Fruit fly (Drosophila melanogaster) whole organism, embryonic: ENCODE results near the gene chif.
A peak's percentile ranks its signal among the peaks of the same experiment; 100 is the strongest.

Source experiments
- Awh ChIP-seq: fragments of 200-800 bp; sonication (Bioruptor generic); IDR thresholded peaks from 2 replicates; pipeline ENCODE4, ENCODE4 v1.3.6; 2022; ENCODE audit warnings: missing biosample characterization, missing genetic modification characterization
- BEAF-32 ChIP-seq: fragments of 200-800 bp; sonication (Bioruptor generic); optimal IDR thresholded peaks from 3 replicates; lab custom pipeline; 2017; ENCODE audit warnings: missing biosample characterization, missing genetic modification characterization, mild to moderate bottlenecking, moderate library complexity, missing genetic modification reagents
- CG10654 ChIP-seq: fragments of 200-800 bp; sonication (Bioruptor generic); optimal IDR thresholded peaks from 2 replicates; lab custom pipeline; 2016; ENCODE audit warnings: missing biosample characterization, missing genetic modification characterization
- CG11093 ChIP-seq: fragments of 200-800 bp; sonication (Bioruptor generic); IDR thresholded peaks from 3 replicates; pipeline ENCODE4 v1.3.6; 2022; ENCODE audit warnings: missing biosample characterization, missing genetic modification characterization
- CG11247 ChIP-seq: fragments of 200-800 bp; sonication (Bioruptor generic); IDR thresholded peaks from 2 replicates; pipeline ENCODE4 v1.3.6; 2022; ENCODE audit warnings: missing biosample characterization, missing genetic modification characterization
- CG12071 ChIP-seq: fragments of 200-800 bp; sonication (Bioruptor generic); optimal IDR thresholded peaks from 3 replicates; lab custom pipeline; 2018; ENCODE audit warnings: missing biosample characterization, mild to moderate bottlenecking, missing genetic modification characterization
- CG12236 ChIP-seq: fragments of 200-800 bp; sonication (Bioruptor generic); optimal IDR thresholded peaks from 2 replicates; lab custom pipeline; 2016; ENCODE audit warnings: missing biosample characterization, missing genetic modification characterization
- CG13296 ChIP-seq: fragments of 200-800 bp; sonication (Bioruptor generic); optimal IDR thresholded peaks from 3 replicates; lab custom pipeline; 2018; ENCODE audit warnings: missing biosample characterization, mild to moderate bottlenecking, missing genetic modification characterization
- CG14050 ChIP-seq: fragments of 200-800 bp; sonication (Bioruptor generic); IDR thresholded peaks from 3 replicates; pipeline ENCODE4 v1.3.6; 2022; ENCODE audit warnings: missing biosample characterization, missing genetic modification characterization
- CG15601 ChIP-seq: fragments of 200-800 bp; sonication (Bioruptor generic); optimal IDR thresholded peaks from 3 replicates; lab custom pipeline; 2019; ENCODE audit warnings: missing biosample characterization, mild to moderate bottlenecking, missing genetic modification characterization, moderate library complexity
- CG1603 ChIP-seq: fragments of 200-800 bp; sonication (Bioruptor generic); optimal IDR thresholded peaks from 2 replicates; lab custom pipeline; 2019; ENCODE audit warnings: missing biosample characterization, mild to moderate bottlenecking, missing genetic modification characterization, moderate library complexity
- CG16815 ChIP-seq: fragments of 200-800 bp; sonication (Bioruptor generic); optimal IDR thresholded peaks from 3 replicates; lab custom pipeline; 2017; ENCODE audit warnings: missing biosample characterization, mild to moderate bottlenecking, missing genetic modification characterization
- CG17612 ChIP-seq: fragments of 200-800 bp; sonication (Bioruptor generic); IDR thresholded peaks from 2 replicates; pipeline ENCODE4 v1.3.6; 2022; ENCODE audit warnings: missing biosample characterization, missing genetic modification characterization
- CG30020 ChIP-seq: fragments of 200-800 bp; optimal IDR thresholded peaks from 2 replicates; lab custom pipeline; 2019; ENCODE audit warnings: missing biosample characterization, mild to moderate bottlenecking, missing genetic modification characterization, moderate library complexity
- CG30403 ChIP-seq: fragments of 200-800 bp; sonication (Bioruptor generic); optimal IDR thresholded peaks from 3 replicates; lab custom pipeline; 2016; ENCODE audit warnings: missing biosample characterization, missing genetic modification characterization
- CG3065 ChIP-seq: fragments of 200-800 bp; sonication (Bioruptor generic); optimal IDR thresholded peaks from 2 replicates; lab custom pipeline; 2016; ENCODE audit warnings: missing biosample characterization, missing genetic modification characterization
- CG3726 ChIP-seq: fragments of 200-800 bp; sonication (Bioruptor generic); IDR thresholded peaks from 3 replicates; pipeline ENCODE4, ENCODE4 v1.3.6; 2022; ENCODE audit warnings: missing biosample characterization, missing genetic modification characterization
- CG6272 ChIP-seq: fragments of 200-800 bp; sonication (Bioruptor generic); IDR thresholded peaks from 2 replicates; pipeline ENCODE4 v1.3.6; 2022; ENCODE audit warnings: missing biosample characterization, missing genetic modification characterization
- CG7963 ChIP-seq: fragments of 200-800 bp; sonication (Bioruptor generic); IDR thresholded peaks from 3 replicates; pipeline ENCODE4 v1.3.6; 2022; ENCODE audit warnings: missing biosample characterization, missing genetic modification characterization; ENCODE audit not compliant: partially characterized antibody
- CG8388 ChIP-seq: fragments of 200-800 bp; sonication (Bioruptor generic); optimal IDR thresholded peaks from 2 replicates; lab custom pipeline; 2019; ENCODE audit warnings: missing biosample characterization, mild to moderate bottlenecking, missing genetic modification characterization, moderate library complexity
- CG8765 ChIP-seq: fragments of 200-800 bp; sonication (Bioruptor generic); IDR thresholded peaks from 2 replicates; pipeline ENCODE4 v1.3.6; 2022; ENCODE audit warnings: missing biosample characterization, missing genetic modification characterization
- CTCF ChIP-seq: fragments of 200-800 bp; sonication (Bioruptor generic); optimal IDR thresholded peaks from 2 replicates; lab custom pipeline; 2017; ENCODE audit warnings: missing biosample characterization, mild to moderate bottlenecking, missing genetic modification characterization, moderate library complexity
- Camta ChIP-seq: fragments of 200-800 bp; sonication (Bioruptor generic); optimal IDR thresholded peaks from 2 replicates; lab custom pipeline; 2016; ENCODE audit warnings: missing biosample characterization, missing genetic modification characterization
- E2f1 ChIP-seq: fragments of 200-800 bp; sonication (Bioruptor generic); IDR thresholded peaks from 2 replicates; pipeline ENCODE4 v1.3.6; 2022; ENCODE audit warnings: missing biosample characterization, missing genetic modification characterization
- Elba2 ChIP-seq: fragments of 200-800 bp; sonication (Bioruptor generic); optimal IDR thresholded peaks from 3 replicates; lab custom pipeline; 2016; ENCODE audit warnings: missing biosample characterization, missing genetic modification characterization
- Fer2 ChIP-seq: fragments of 200-800 bp; sonication (Bioruptor generic); optimal IDR thresholded peaks from 2 replicates; lab custom pipeline; 2018; ENCODE audit warnings: missing biosample characterization, mild to moderate bottlenecking, missing genetic modification characterization, moderate library complexity
- HLH3B ChIP-seq: fragments of 200-800 bp; sonication (Bioruptor generic); IDR thresholded peaks from 2 replicates; pipeline ENCODE4 v1.3.6; 2022; ENCODE audit warnings: missing biosample characterization, missing genetic modification characterization
- Hmx ChIP-seq: fragments of 200-800 bp; sonication (Bioruptor generic); optimal IDR thresholded peaks from 2 replicates; lab custom pipeline; 2016; ENCODE audit warnings: missing biosample characterization, missing genetic modification characterization
- Hr39 ChIP-seq: fragments of >200 bp; optimal IDR thresholded peaks from 2 replicates; lab custom pipeline; 2017
- Jarid2 ChIP-seq: fragments of 200-800 bp; sonication (Bioruptor generic); optimal IDR thresholded peaks from 3 replicates; lab custom pipeline; 2017; ENCODE audit warnings: mild to moderate bottlenecking, missing biosample characterization, missing genetic modification reagents, missing genetic modification characterization
- Mrtf ChIP-seq: fragments of 200-800 bp; sonication (Bioruptor generic); IDR thresholded peaks from 3 replicates; pipeline ENCODE4 v1.3.6; 2022; ENCODE audit warnings: missing biosample characterization, missing genetic modification characterization
- Myb ChIP-seq: fragments of 200-800 bp; sonication (Bioruptor generic); optimal IDR thresholded peaks from 2 replicates; lab custom pipeline; 2016; ENCODE audit warnings: missing biosample characterization, missing genetic modification characterization
- Neu2 ChIP-seq: fragments of 200-800 bp; sonication (Bioruptor generic); optimal IDR thresholded peaks from 3 replicates; lab custom pipeline; 2016; ENCODE audit warnings: missing biosample characterization, missing genetic modification characterization, borderline replicate concordance
- Side ChIP-seq: fragments of 200-800 bp; sonication (Bioruptor generic); optimal IDR thresholded peaks from 2 replicates; lab custom pipeline; 2016; ENCODE audit warnings: missing biosample characterization, missing genetic modification characterization
- Sry-β ChIP-seq: fragments of 200-800 bp; sonication (Bioruptor generic); optimal IDR thresholded peaks from 2 replicates; lab custom pipeline; 2018; ENCODE audit warnings: missing biosample characterization, mild to moderate bottlenecking, missing genetic modification characterization, moderate library complexity
- Vsx1 ChIP-seq: fragments of 200-800 bp; sonication (Bioruptor generic); optimal IDR thresholded peaks from 2 replicates; lab custom pipeline; 2017; ENCODE audit warnings: missing biosample characterization, mild to moderate bottlenecking, missing genetic modification characterization, missing genetic modification reagents
- abd-A ChIP-seq: fragments of 200-800 bp; sonication (Bioruptor generic); optimal IDR thresholded peaks from 3 replicates; lab custom pipeline; 2019; ENCODE audit warnings: missing biosample characterization, mild to moderate bottlenecking, missing genetic modification characterization, moderate library complexity
- bcd ChIP-seq: fragments of 200-800 bp; sonication (Bioruptor generic); optimal IDR thresholded peaks from 2 replicates; lab custom pipeline; 2017; ENCODE audit warnings: missing biosample characterization, mild to moderate bottlenecking, missing genetic modification characterization
- cad ChIP-seq: fragments of >200 bp; optimal IDR thresholded peaks from 2 replicates; lab custom pipeline; 2017; ENCODE audit warnings: missing biosample characterization, missing genetic modification characterization
- chn ChIP-seq: fragments of 200-800 bp; sonication (Bioruptor generic); optimal IDR thresholded peaks from 2 replicates; lab custom pipeline; 2016; ENCODE audit warnings: missing biosample characterization, missing genetic modification characterization
- corto ChIP-seq: fragments of 200-800 bp; sonication (Bioruptor generic); optimal IDR thresholded peaks from 2 replicates; lab custom pipeline; 2016; ENCODE audit warnings: missing biosample characterization, mild to moderate bottlenecking, missing genetic modification characterization, moderate library complexity
- emc ChIP-seq: fragments of 200-800 bp; sonication (Bioruptor generic); optimal IDR thresholded peaks from 2 replicates; lab custom pipeline; 2016; ENCODE audit warnings: missing biosample characterization, missing genetic modification characterization
- fd64A ChIP-seq: fragments of 200-800 bp; sonication (Bioruptor generic); optimal IDR thresholded peaks from 3 replicates; lab custom pipeline; 2018; ENCODE audit warnings: missing biosample characterization, mild to moderate bottlenecking, missing genetic modification characterization
- fu2 ChIP-seq: fragments of 200-800 bp; sonication (Bioruptor generic); optimal IDR thresholded peaks from 2 replicates; lab custom pipeline; 2016; ENCODE audit warnings: missing biosample characterization, missing genetic modification characterization
- grn ChIP-seq: fragments of 200-800 bp; sonication (Bioruptor generic); optimal IDR thresholded peaks from 3 replicates; lab custom pipeline; 2017; ENCODE audit warnings: missing biosample characterization, missing genetic modification characterization
- gt ChIP-seq: fragments of 200-800 bp; sonication (Bioruptor generic); IDR thresholded peaks from 2 replicates; pipeline ENCODE4 v1.3.6; 2022; ENCODE audit warnings: missing biosample characterization, missing genetic modification characterization
- h ChIP-seq: fragments of >200 bp; optimal IDR thresholded peaks from 2 replicates; lab custom pipeline; 2017
- nerfin-2 ChIP-seq: fragments of 200-800 bp; sonication (Bioruptor generic); IDR thresholded peaks from 2 replicates; pipeline ENCODE4 v1.3.6; 2022; ENCODE audit warnings: missing biosample characterization, missing genetic modification characterization; ENCODE audit not compliant: partially characterized antibody
- sr ChIP-seq: fragments of 200-800 bp; sonication (Bioruptor generic); IDR thresholded peaks from 3 replicates; pipeline ENCODE4 v1.3.6; 2022; ENCODE audit warnings: missing biosample characterization, missing genetic modification characterization
- tap ChIP-seq: fragments of 200-800 bp; optimal IDR thresholded peaks from 3 replicates; lab custom pipeline; 2019; ENCODE audit warnings: missing biosample characterization, mild to moderate bottlenecking, missing genetic modification characterization, moderate library complexity

The chif gene

DNA sequence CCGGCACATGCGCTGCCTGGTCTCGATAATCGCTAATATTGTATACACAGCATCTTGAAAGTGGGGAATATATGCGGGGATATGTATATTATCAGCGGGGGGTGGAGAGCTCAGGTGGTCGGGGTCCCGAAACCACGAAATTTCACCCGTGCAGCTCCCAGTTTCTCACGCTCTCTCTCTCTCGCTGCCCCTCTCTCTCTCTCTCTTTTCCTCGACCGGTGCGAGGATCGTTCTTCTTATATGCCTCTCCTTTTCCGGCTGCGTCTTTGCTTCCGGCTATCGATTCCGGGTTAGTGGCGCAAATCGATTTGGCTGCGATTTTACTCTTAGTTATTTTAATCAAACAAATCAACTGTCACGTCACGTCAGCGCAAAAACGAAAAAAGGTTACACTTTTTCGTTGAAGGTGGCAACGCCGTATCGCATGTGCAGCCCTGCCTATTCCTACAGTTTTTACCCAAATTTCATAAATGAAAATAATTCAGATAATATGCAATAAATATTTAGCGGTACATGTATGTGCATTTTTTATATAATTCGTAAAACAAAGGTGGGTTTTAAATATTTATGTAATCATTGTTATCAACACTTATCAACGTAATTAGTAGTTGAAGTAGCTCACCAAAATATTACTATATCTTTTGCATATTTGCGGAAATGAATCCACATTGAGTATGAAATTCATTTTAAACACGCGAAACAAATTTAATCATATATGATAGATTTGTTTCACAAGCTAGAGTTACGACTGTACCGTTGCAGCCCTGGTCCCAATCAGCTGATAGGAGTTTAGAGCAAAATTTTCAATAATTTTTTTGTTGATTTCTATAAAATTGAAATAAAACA lies 52.7 kb downstream of the chif start, which contains the start of the genes heix and CG17328 (continued):
- no peak for TF ChIP-seq CG12236 (GFP tag; lab: Kevin White, UChicago)
- 0 out of 2 replicates have a peak, but pooled peaks have one; percentile 69 for TF ChIP-seq HLH3B (GFP tag; lab: Robert Waterston, UW)
- peak; percentile 43 for TF ChIP-seq CG8388
- TF ChIP-seq Vsx1 (GFP tag; lab: Kevin White, UChicago), result no peak
- no peak; the same call in none of the 2 replicates for TF ChIP-seq CG6272
- no peak for TF ChIP-seq abd-A
- TF ChIP-seq CG17612 (GFP tag; lab: Robert Waterston, UW), result 0 out of 2 replicates have a peak, but pooled peaks have one; percentile 11
- TF ChIP-seq grn (GFP tag; lab: Kevin White, UChicago), result no peak
- 0 out of 2 replicates have a peak, but pooled peaks have one; percentile 12 for TF ChIP-seq Awh (GFP tag; lab: Robert Waterston, UW)
- peak; percentile 62 for TF ChIP-seq Hmx (GFP tag; lab: Kevin White, UChicago)
- TF ChIP-seq Mrtf (GFP tag; lab: Robert Waterston, UW), result peak; percentile 53; the same call in 2 of the 3 replicates
- peak; percentile 74 for TF ChIP-seq bcd (GFP tag; lab: Kevin White, UChicago)
- peak; percentile 32 for TF ChIP-seq Side (GFP tag; lab: Kevin White, UChicago)
- no peak for TF ChIP-seq CG3726 (GFP tag; lab: Robert Waterston, UW)
- TF ChIP-seq CG3065 (GFP tag; lab: Kevin White, UChicago), result peak; percentile 7
- TF ChIP-seq Jarid2 (GFP tag; lab: Kevin White, UChicago), result no peak
- TF ChIP-seq nerfin-2 (GFP tag; lab: Robert Waterston, UW), result no peak
- TF ChIP-seq Elba2 (GFP tag; lab: Kevin White, UChicago), result no peak
- peak; percentile 13 for TF ChIP-seq emc (GFP tag; lab: Kevin White, UChicago)
- TF ChIP-seq CG16815 (GFP tag; lab: Kevin White, UChicago), result peak; percentile 67
- no peak for TF ChIP-seq gt
- peak; percentile 75 for TF ChIP-seq Fer2 (tag; lab: Kevin White, UChicago)
- peak; percentile 39 for TF ChIP-seq Myb (GFP tag; lab: Kevin White, UChicago)
- peak; percentile 61; the same call in 2 of the 3 replicates for TF ChIP-seq CG11093 (GFP tag; lab: Robert Waterston, UW)
- TF ChIP-seq CG30020 (tag; lab: Kevin White, UChicago), result peak; percentile 64
- no peak for TF ChIP-seq CG7963 (GFP tag; lab: Robert Waterston, UW)
- TF ChIP-seq fu2 (GFP tag; lab: Kevin White, UChicago), result peak; percentile 45
- peak; percentile 49 for TF ChIP-seq Camta (GFP tag; lab: Kevin White, UChicago)
- peak; percentile 33 for TF ChIP-seq corto (GFP tag; lab: Kevin White, UChicago)
- TF ChIP-seq CTCF (GFP tag; lab: Kevin White, UChicago), result no peak
- TF ChIP-seq cad (GFP tag; lab: Kevin White, UChicago), result no peak
- no peak for TF ChIP-seq sr (GFP tag; lab: Robert Waterston, UW)
- TF ChIP-seq CG8765 (GFP tag; lab: Robert Waterston, UW), result peak; percentile 64; the same call in 1 of the 2 replicates
- TF ChIP-seq CG1603 (tag; lab: Kevin White, UChicago), result peak; percentile 63
- TF ChIP-seq CG13296 (GFP tag; lab: Kevin White, UChicago), result peak; percentile 73
- peak; percentile 70 for TF ChIP-seq E2f1 (GFP tag; lab: Robert Waterston, UW)
- TF ChIP-seq CG15601 (tag; lab: Kevin White, UChicago), result peak; percentile 57
- TF ChIP-seq h (lab: Kevin White, UChicago), result no peak
- peak; percentile 58 for TF ChIP-seq BEAF-32 (GFP tag; lab: Kevin White, UChicago)
- no peak for TF ChIP-seq Neu2
- no peak for TF ChIP-seq Hr39 (lab: Kevin White, UChicago)
- TF ChIP-seq CG10654, result peak; percentile 70
- peak; percentile 74 for TF ChIP-seq CG11247 (GFP tag; lab: Robert Waterston, UW)
- no peak for TF ChIP-seq CG12071 (GFP tag; lab: Kevin White, UChicago)
- TF ChIP-seq chn (GFP tag; lab: Kevin White, UChicago), result peak; percentile 60
- peak; percentile 88 for TF ChIP-seq CG30403
- TF ChIP-seq tap, result no peak
- TF ChIP-seq Sry-β, result no peak
- no peak for TF ChIP-seq fd64A (GFP tag; lab: Kevin White, UChicago)
- peak; percentile 54 for TF ChIP-seq CG14050 (GFP tag; lab: Robert Waterston, UW)
